Fruit fly (Drosophila melanogaster): ENCODE data around the gene CG5199.

Gene CG5199

dm6 chr3L:20471499-20472313 is 19.0 kb upstream of the CG5199 start (continued):
- peak; percentile 35; the same call in 1 of the 2 replicates for TF ChIP-seq Ptx1 (GFP tag; IDR thresholded peaks at IDR 0.05)
- TF ChIP-seq fd64A (GFP tag; optimal IDR thresholded peaks at IDR 0.05), result peak; percentile 75
- peak; percentile 17 for TF ChIP-seq tio (GFP tag; optimal IDR thresholded peaks at IDR 0.05)
- no peak for TF ChIP-seq CG15073 (GFP tag; optimal IDR thresholded peaks at IDR 0.05)
- no peak for TF ChIP-seq CG7357 (GFP tag; IDR thresholded peaks at IDR 0.05)
- TF ChIP-seq CG14050 (GFP tag; IDR thresholded peaks at IDR 0.05), result no peak
- TF ChIP-seq twi (tag; optimal IDR thresholded peaks at IDR 0.05), result no peak
- TF ChIP-seq CG6654 (GFP tag; optimal IDR thresholded peaks at IDR 0.05), result no peak
- TF ChIP-seq CG2129 (GFP tag; IDR thresholded peaks at IDR 0.05; ENCODE audit: partially characterized antibody), result no peak
- TF ChIP-seq dysf (GFP tag; IDR thresholded peaks at IDR 0.05), result no peak
- TF ChIP-seq seq (GFP tag; IDR thresholded peaks at IDR 0.05), result no peak
- TF ChIP-seq CG10431 (GFP tag; optimal IDR thresholded peaks at IDR 0.05), result no peak
- TF ChIP-seq sc (optimal IDR thresholded peaks at IDR 0.05), result no peak
- TF ChIP-seq sc (GFP tag; optimal IDR thresholded peaks at IDR 0.05), result peak; percentile 78
- TF ChIP-seq CG5953 (GFP tag; IDR thresholded peaks at IDR 0.05), result peak; percentile 47; the same call in 1 of the 2 replicates
- TF ChIP-seq CG4360 (GFP tag; IDR thresholded peaks at IDR 0.05), result peak; percentile 21; the same call in 1 of the 2 replicates
- TF ChIP-seq wek (GFP tag; optimal IDR thresholded peaks at IDR 0.05), result peak; percentile 83
- peak; percentile 57 for TF ChIP-seq Xrp1 (GFP tag; IDR thresholded peaks at IDR 0.05)
- TF ChIP-seq D19A (tag; optimal IDR thresholded peaks at IDR 0.05), result peak; percentile 97
- TF ChIP-seq CG30020 (tag; optimal IDR thresholded peaks at IDR 0.05), result no peak
- no peak for TF ChIP-seq CG10147 (GFP tag; optimal IDR thresholded peaks at IDR 0.05)
- no peak for TF ChIP-seq Blimp-1 (GFP tag; optimal IDR thresholded peaks at IDR 0.05)
- TF ChIP-seq tgo (GFP tag; IDR thresholded peaks at IDR 0.05), result no peak
- peak; percentile 61; the same call in 1 of the 2 replicates for TF ChIP-seq CG31441 (GFP tag; IDR thresholded peaks at IDR 0.05)
- TF ChIP-seq CG33557 (GFP tag; optimal IDR thresholded peaks at IDR 0.05), result peak; percentile 57
- TF ChIP-seq crc (GFP tag; optimal IDR thresholded peaks at IDR 0.05), result peak; percentile 0
- no peak for TF ChIP-seq jigr1 (GFP tag; IDR thresholded peaks at IDR 0.05)
- TF ChIP-seq CG17385 (GFP tag; optimal IDR thresholded peaks at IDR 0.05), result peak; percentile 43
- TF ChIP-seq Nf-YC (tag; optimal IDR thresholded peaks at IDR 0.05), result no peak
- TF ChIP-seq Dbx (GFP tag; IDR thresholded peaks at IDR 0.05), result peak; percentile 44; the same call in 1 of the 3 replicates
- TF ChIP-seq CG18619 (GFP tag; optimal IDR thresholded peaks at IDR 0.05), result peak; percentile 53
- peak; percentile 81 for TF ChIP-seq bab2 (GFP tag; optimal IDR thresholded peaks at IDR 0.05)
- peak; percentile 12 for TF ChIP-seq MESR4 (GFP tag; optimal IDR thresholded peaks at IDR 0.05)
- peak; percentile 28 for TF ChIP-seq CG2712 (tag; optimal IDR thresholded peaks at IDR 0.05)
- TF ChIP-seq Ssrp (tag; optimal IDR thresholded peaks at IDR 0.05), result no peak
- TF ChIP-seq amos (GFP tag; IDR thresholded peaks at IDR 0.05; ENCODE audit: partially characterized antibody), result no peak
- peak; percentile 77 for TF ChIP-seq CG17361 (GFP tag; IDR thresholded peaks at IDR 0.05)
- TF ChIP-seq CG11093 (GFP tag; IDR thresholded peaks at IDR 0.05), result no peak
- 0 out of 3 replicates have a peak, but pooled peaks have one; percentile 21 for TF ChIP-seq Mrtf (GFP tag; IDR thresholded peaks at IDR 0.05)
- no peak for TF ChIP-seq NFAT (GFP tag; IDR thresholded peaks at IDR 0.05)
- no peak for TF ChIP-seq fd96Cb (tag; optimal IDR thresholded peaks at IDR 0.05)
- TF ChIP-seq lab (GFP tag; optimal IDR thresholded peaks at IDR 0.05), result peak; percentile 43
- TF ChIP-seq chm (GFP tag; IDR thresholded peaks at IDR 0.05), result 0 out of 2 replicates have a peak, but pooled peaks have one; percentile 32
- no peak for TF ChIP-seq prd (optimal IDR thresholded peaks at IDR 0.05)
- no peak for TF ChIP-seq prd (GFP tag; IDR thresholded peaks at IDR 0.05)
- TF ChIP-seq B-H2 (GFP tag; optimal IDR thresholded peaks at IDR 0.05), result peak; percentile 35
- TF ChIP-seq HLH3B (GFP tag; IDR thresholded peaks at IDR 0.05), result peak; percentile 6; the same call in 1 of the 2 replicates
- TF ChIP-seq CG7839 (tag; optimal IDR thresholded peaks at IDR 0.05), result peak; percentile 14
- TF ChIP-seq CG14860 (GFP tag; IDR thresholded peaks at IDR 0.05; ENCODE audit: partially characterized antibody), result no peak
